Worm (Caenorhabditis elegans): ENCODE data around the gene npr-1.

npr-1 gene

ce11 chrX:4809189-4809588, 39.4 kb upstream of the npr-1 start:
- peak; percentile 67 for TF ChIP-seq ref-2 (tag; optimal IDR thresholded peaks at IDR 0.05)
- no peak for TF ChIP-seq ahr-1 (tag; optimal IDR thresholded peaks at IDR 0.05)
- peak; percentile 55 for TF ChIP-seq ztf-16 (tag; optimal IDR thresholded peaks at IDR 0.05)

- TF ChIP-seq sox-4 (tag; optimal IDR thresholded peaks at IDR 0.05) (no peak), lim-6 (tag; optimal IDR thresholded peaks at IDR 0.05) (no peak), unc-86 (tag; optimal IDR thresholded peaks at IDR 0.05) (no peak), nfya-1 (tag; optimal IDR thresholded peaks at IDR 0.05) (peak; percentile 26), pat-9 (tag; optimal IDR thresholded peaks at IDR 0.05) (no peak)
These were observed 39.0 kb upstream of the npr-1 start for ce11 chrX:4808737-4809136.

ce11 chrX:4803942-4804341, 34.2 kb upstream of the npr-1 start:
- no peak for TF ChIP-seq elt-4 (tag; optimal IDR thresholded peaks at IDR 0.05)
- TF ChIP-seq odd-2 (tag; optimal IDR thresholded peaks at IDR 0.05): no peak
- TF ChIP-seq pag-3 (tag; optimal IDR thresholded peaks at IDR 0.05; ENCODE audit: borderline replicate concordance): no peak
- no peak for TF ChIP-seq madf-2 (tag; optimal IDR thresholded peaks at IDR 0.05)
- TF ChIP-seq ref-2 (tag; optimal IDR thresholded peaks at IDR 0.05): no peak
- TF ChIP-seq ceh-14 (tag; optimal IDR thresholded peaks at IDR 0.05): no peak
- TF ChIP-seq pat-9 (tag; optimal IDR thresholded peaks at IDR 0.05): no peak
- TF ChIP-seq rnt-1 (tag; optimal IDR thresholded peaks at IDR 0.05): no peak
- no peak for TF ChIP-seq nfya-1 (tag; optimal IDR thresholded peaks at IDR 0.05)
- no peak for TF ChIP-seq sox-4 (tag; optimal IDR thresholded peaks at IDR 0.05)
- no peak for TF ChIP-seq fkh-6 (tag; optimal IDR thresholded peaks at IDR 0.05)
- no peak for TF ChIP-seq fax-1 (tag; optimal IDR thresholded peaks at IDR 0.05)
- TF ChIP-seq fkh-10 (GFP tag; optimal IDR thresholded peaks at IDR 0.05): no peak

ce11 chrX:4802255-4802654, 32.5 kb upstream of the npr-1 start:
- peak; percentile 70 for TF ChIP-seq unc-55 (GFP tag; optimal IDR thresholded peaks at IDR 0.05)
- no peak for TF ChIP-seq ama-1 (optimal IDR thresholded peaks at IDR 0.05)
- peak; percentile 1 for TF ChIP-seq ztf-16 (tag; optimal IDR thresholded peaks at IDR 0.05)

ce11 chrX:4800892-4801291, 31.1 kb upstream of the npr-1 start:
- TF ChIP-seq elt-2 (tag; optimal IDR thresholded peaks at IDR 0.05) (peak; percentile 35), nhr-232 (tag; optimal IDR thresholded peaks at IDR 0.05) (no peak), unc-55 (GFP tag; optimal IDR thresholded peaks at IDR 0.05) (peak; percentile 10), dve-1 (tag; optimal IDR thresholded peaks at IDR 0.05) (no peak), pha-4 (tag; optimal IDR thresholded peaks at IDR 0.05) (no peak), hlh-13 (GFP tag; optimal IDR thresholded peaks at IDR 0.05) (no peak), ama-1 (optimal IDR thresholded peaks at IDR 0.05) (no peak), syd-9 (tag; optimal IDR thresholded peaks at IDR 0.05) (no peak), madf-2 (tag; optimal IDR thresholded peaks at IDR 0.05) (no peak)

- no peak for TF ChIP-seq Y22D7AL.16 (tag; optimal IDR thresholded peaks at IDR 0.05)
- TF ChIP-seq unc-3 (GFP tag; conservative IDR thresholded peaks at IDR 0.05): no peak
- no peak for TF ChIP-seq unc-3 (tag; optimal IDR thresholded peaks at IDR 0.05)
- peak; percentile 11 for TF ChIP-seq ref-2 (tag; optimal IDR thresholded peaks at IDR 0.05)
- TF ChIP-seq unc-55 (GFP tag; optimal IDR thresholded peaks at IDR 0.05): peak; percentile 28
- peak; percentile 33 for TF ChIP-seq ztf-16 (tag; optimal IDR thresholded peaks at IDR 0.05)
- TF ChIP-seq sox-4 (tag; optimal IDR thresholded peaks at IDR 0.05): no peak
- TF ChIP-seq ceh-9 (tag; optimal IDR thresholded peaks at IDR 0.05): no peak
- TF ChIP-seq syd-9 (tag; optimal IDR thresholded peaks at IDR 0.05): no peak
- no peak for TF ChIP-seq dve-1 (tag; optimal IDR thresholded peaks at IDR 0.05)
- TF ChIP-seq pros-1 (tag; optimal IDR thresholded peaks at IDR 0.05): no peak
- TF ChIP-seq T23F11.4 (GFP tag; optimal IDR thresholded peaks at IDR 0.05): no peak
- TF ChIP-seq che-1 (tag; optimal IDR thresholded peaks at IDR 0.05): no peak
- TF ChIP-seq K09A11.1 (tag; optimal IDR thresholded peaks at IDR 0.05; ENCODE audit: insufficient read depth): no peak
- TF ChIP-seq mec-3 (tag; optimal IDR thresholded peaks at IDR 0.05; ENCODE audit: borderline replicate concordance): no peak
- no peak for TF ChIP-seq tbx-7 (tag; optimal IDR thresholded peaks at IDR 0.05)
- no peak for TF ChIP-seq unc-42 (tag; optimal IDR thresholded peaks at IDR 0.05)
- no peak for TF ChIP-seq hlh-30 (tag; optimal IDR thresholded peaks at IDR 0.05; ENCODE audit: insufficient read depth)
- TF ChIP-seq pha-4 (tag; optimal IDR thresholded peaks at IDR 0.05): no peak
These were observed 30.4 kb upstream of the npr-1 start, which contains the start of gene mig-13 for ce11 chrX:4800078-4800621. Gene mig-13, minus strand, starts transcription at chrX:4800128.
